Worm (Caenorhabditis elegans) whole organism, L4/young adult: ENCODE results near the gene csn-4.
"Not testable (repeated sequence)": the region's sequence is repeated elsewhere in the genome, so short reads cannot be mapped to it uniquely, and the experiment has no call there.

Source experiments
- W03F9.2 ChIP-seq: fragments of 150-350 bp; optimal IDR thresholded peaks from 2 replicates; lab custom pipeline; 2014; ENCODE audit warnings: missing biosample characterization, missing genetic modification characterization
- dao-5 ChIP-seq: sonication (generic microtip); optimal IDR thresholded peaks from 2 replicates; lab custom pipeline; 2016; ENCODE audit warnings: missing genotype, missing genetic modification characterization, moderate library complexity, missing compliant biosample characterization
- him-1 ChIP-seq: sonication (generic microtip); optimal IDR thresholded peaks from 2 replicates; lab custom pipeline; 2016; ENCODE audit warnings: missing genotype, missing genetic modification reagents, missing genetic modification characterization, missing compliant biosample characterization

csn-4 gene

DNA sequence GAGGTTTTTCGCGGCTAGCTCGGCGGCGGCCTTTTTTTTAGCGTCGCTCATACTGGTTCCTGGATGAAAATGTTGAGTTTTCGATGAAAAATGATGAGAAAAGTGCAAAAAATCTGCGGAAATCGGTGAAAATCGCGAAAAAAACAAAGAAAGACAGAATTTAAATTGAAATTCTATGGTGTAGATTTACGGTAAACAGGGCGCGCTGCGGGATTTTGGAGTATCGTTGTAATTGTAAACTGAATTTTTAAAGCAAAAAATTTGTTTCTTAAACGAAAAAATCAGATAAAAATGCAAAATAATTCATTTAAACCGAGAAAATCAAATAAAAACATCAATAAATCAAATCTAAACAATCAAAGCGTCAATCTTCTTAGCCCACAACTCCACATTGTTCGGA, 32.1 kb downstream of the csn-4 start, which contains the start of gene dcap-1:
dcap-1 (minus strand) TSS at position 59 of the 400 bp plus-strand sequence.
- no peak for TF ChIP-seq him-1
- TF ChIP-seq dao-5 (tag; lab: Kevin White, UChicago) = no peak
- no peak for TF ChIP-seq W03F9.2 (tag; lab: Kevin White, UChicago)

- TF ChIP-seq W03F9.2 (tag; lab: Kevin White, UChicago) (no peak), dao-5 (tag; lab: Kevin White, UChicago) (no peak), him-1 (no peak)
Observed at ce11 chrIV:1053989-1054388, 32.8 kb downstream of the csn-4 start.

DNA sequence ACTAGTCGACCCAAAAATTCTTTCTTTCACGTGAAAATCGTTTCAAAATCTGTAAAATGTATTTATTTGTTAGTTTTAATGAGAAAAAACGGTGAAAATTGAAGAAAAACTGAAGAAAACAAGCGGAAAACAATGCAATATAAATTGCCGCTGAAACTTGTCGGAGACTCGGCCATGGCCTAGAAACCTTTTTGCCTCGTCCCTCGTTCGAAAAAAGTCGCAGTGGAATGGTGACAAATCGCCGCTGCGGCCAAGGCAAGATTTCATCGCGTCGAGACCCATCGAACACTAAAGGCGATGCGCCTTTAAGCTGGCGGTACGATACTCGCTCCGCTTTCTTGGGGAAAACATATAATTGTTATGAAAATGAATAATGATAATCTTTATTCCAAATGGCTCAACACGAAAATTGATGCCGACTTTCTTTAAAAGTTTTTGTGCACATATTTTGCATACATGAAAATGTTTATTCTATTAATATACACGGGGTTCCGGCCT, 35.1 kb downstream of the csn-4 start, which contains the start of gene Y55F3AM.21:
Y55F3AM.21 (minus strand) TSS at position 51 of the 498 bp plus-strand sequence.
- TF ChIP-seq W03F9.2 (tag; lab: Kevin White, UChicago); him-1; dao-5 (tag; lab: Kevin White, UChicago): not testable (repeated sequence)

DNA sequence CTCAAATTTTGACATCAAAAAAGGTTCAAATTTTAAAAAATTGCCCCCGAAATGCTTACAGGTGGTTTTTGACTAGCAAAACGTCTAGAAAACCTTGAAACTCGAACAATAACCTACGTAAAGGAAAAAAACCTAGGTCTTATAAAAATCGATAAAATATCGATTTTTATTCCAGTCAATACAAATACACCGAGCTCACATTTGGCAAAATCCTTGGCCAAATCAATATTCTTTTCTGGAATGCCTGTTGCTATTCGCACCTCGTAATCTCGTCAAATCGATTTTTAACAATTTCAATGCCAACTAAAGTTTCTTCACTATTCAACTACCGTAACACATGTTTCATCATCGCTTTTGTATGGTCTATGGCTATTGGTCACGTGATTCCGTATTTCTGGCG, 39.8 kb downstream of the csn-4 start:
- TF ChIP-seq dao-5 (tag; lab: Kevin White, UChicago) = no peak
- no peak for TF ChIP-seq him-1
- no peak for TF ChIP-seq W03F9.2 (tag; lab: Kevin White, UChicago)

- TF ChIP-seq him-1 (no peak), W03F9.2 (tag; lab: Kevin White, UChicago) (no peak), dao-5 (tag; lab: Kevin White, UChicago) (no peak)
Observed at ce11 chrIV:1045683-1046082, 41.1 kb downstream of the csn-4 start, which contains the start of gene srx-12. TSS of gene srx-12 (plus strand) at chrIV:1045983.

DNA sequence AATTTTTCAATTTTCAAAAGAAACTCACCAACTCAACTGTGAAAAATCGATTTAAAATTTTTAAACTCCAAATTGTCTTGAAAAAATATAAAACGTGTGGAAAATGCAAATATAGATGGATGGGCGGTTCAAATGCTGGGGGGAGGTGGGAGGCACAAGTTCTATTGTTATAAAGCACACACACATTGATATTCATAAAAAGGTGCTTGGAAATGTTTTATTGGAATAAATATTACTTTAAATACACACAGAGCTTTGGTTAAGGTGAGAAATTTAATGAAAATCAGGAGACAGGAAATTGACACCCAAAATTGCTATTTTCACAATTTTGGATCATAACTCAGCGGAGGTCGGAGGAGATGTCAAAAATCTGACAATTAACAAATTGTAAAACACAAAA, 42.5 kb downstream of the csn-4 start, which contains the start of gene Y55F3AM.11:
Y55F3AM.11 (minus strand) TSS at position 101 of the 400 bp plus-strand sequence.
- TF ChIP-seq dao-5 (tag; lab: Kevin White, UChicago) = no peak
- no peak for TF ChIP-seq him-1
- no peak for TF ChIP-seq W03F9.2 (tag; lab: Kevin White, UChicago)

- TF ChIP-seq him-1 = no peak
- no peak for TF ChIP-seq dao-5 (tag; lab: Kevin White, UChicago)
- TF ChIP-seq W03F9.2 (tag; lab: Kevin White, UChicago) = no peak
Observed at ce11 chrIV:1040537-1040936, 46.3 kb downstream of the csn-4 start.

ce11 chrIV:1038516-1038915, 48.3 kb downstream of the csn-4 start:
- TF ChIP-seq W03F9.2 (tag; lab: Kevin White, UChicago) = no peak
- no peak for TF ChIP-seq dao-5 (tag; lab: Kevin White, UChicago)
- TF ChIP-seq him-1 = no peak

- TF ChIP-seq him-1 (no peak), W03F9.2 (tag; lab: Kevin White, UChicago) (peak; percentile 33)
Observed at ce11 chrIV:1035108-1035507, 51.7 kb downstream of the csn-4 start.

DNA sequence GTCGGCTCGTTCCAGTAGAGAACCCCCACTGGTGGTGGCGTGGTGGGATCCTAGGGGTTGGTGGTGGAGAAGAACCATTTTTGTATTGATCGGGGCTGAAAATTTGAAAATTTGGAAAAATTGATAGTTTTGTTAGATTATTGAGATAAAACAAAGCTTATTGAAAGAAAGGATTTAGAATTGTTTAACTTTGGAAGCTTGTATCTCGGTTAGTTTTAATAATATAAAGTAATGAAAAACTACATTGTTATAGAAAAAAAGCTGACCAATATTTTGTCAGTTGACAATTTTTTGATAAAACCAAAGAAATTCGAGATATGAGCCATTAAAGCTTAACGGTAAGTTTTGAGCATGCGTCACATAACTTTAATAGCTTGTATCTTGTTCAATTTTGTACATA, 56.9 kb downstream of the csn-4 start, which contains the start of gene abhd-14:
abhd-14 (minus strand) TSS at position 101 of the 400 bp plus-strand sequence.
- TF ChIP-seq him-1 = no peak
- no peak for TF ChIP-seq W03F9.2 (tag; lab: Kevin White, UChicago)
- TF ChIP-seq dao-5 (tag; lab: Kevin White, UChicago) = no peak
